Worm (Caenorhabditis elegans) whole organism, late embryonic: ENCODE results near the gene ZK596.2.

ENCODE experiments used
- C08G9.2 ChIP-seq: sonication (generic microtip); optimal IDR thresholded peaks from 2 replicates; lab custom pipeline; 2016; ENCODE audit warnings: mild to moderate bottlenecking, missing genetic modification characterization, moderate library complexity, missing compliant biosample characterization
- F13H6.1 ChIP-seq: sonication (generic microtip); optimal IDR thresholded peaks from 2 replicates; lab custom pipeline; 2016; ENCODE audit warnings: missing genetic modification characterization, missing compliant biosample characterization
- K02D7.2 ChIP-seq: sonication (generic microtip); optimal IDR thresholded peaks from 2 replicates; lab custom pipeline; 2017; ENCODE audit warnings: mild to moderate bottlenecking, missing genetic modification characterization, missing compliant biosample characterization
- K09A11.1 ChIP-seq: sonication (generic microtip); optimal IDR thresholded peaks from 2 replicates; lab custom pipeline; 2017; ENCODE audit warnings: antibody characterized with exemption, mild to moderate bottlenecking, missing genetic modification characterization, missing compliant biosample characterization; ENCODE audit not compliant: insufficient read depth
- ceh-14 ChIP-seq: sonication (generic microtip); optimal IDR thresholded peaks from 2 replicates; lab custom pipeline; 2016; ENCODE audit warnings: missing genotype, missing genetic modification characterization, missing compliant biosample characterization
- ceh-18 ChIP-seq: sonication (generic microtip); optimal IDR thresholded peaks from 2 replicates; lab custom pipeline; 2016; ENCODE audit warnings: missing genetic modification characterization, missing compliant biosample characterization
- ceh-19 ChIP-seq: fragments of 200-800 bp; sonication (Bioruptor generic); optimal IDR thresholded peaks from 2 replicates; lab custom pipeline; 2018; ENCODE audit warnings: mild to moderate bottlenecking, missing genetic modification characterization, missing compliant biosample characterization
- ceh-31 ChIP-seq: sonication (generic microtip); optimal IDR thresholded peaks from 2 replicates; lab custom pipeline; 2016; ENCODE audit warnings: missing genetic modification characterization, missing compliant biosample characterization
- ceh-34 ChIP-seq: sonication (generic microtip); optimal IDR thresholded peaks from 2 replicates; lab custom pipeline; 2016; ENCODE audit warnings: mild to moderate bottlenecking, missing genetic modification characterization, missing compliant biosample characterization
- ceh-48 ChIP-seq: sonication (generic microtip); optimal IDR thresholded peaks from 2 replicates; lab custom pipeline; 2016; ENCODE audit warnings: missing genetic modification characterization, inconsistent platforms, missing compliant biosample characterization
- ceh-6 ChIP-seq: fragments of 200-800 bp; sonication (Bioruptor generic); optimal IDR thresholded peaks from 2 replicates; lab custom pipeline; 2018; ENCODE audit warnings: mild to moderate bottlenecking, missing genetic modification characterization, missing compliant biosample characterization
- ceh-9 ChIP-seq: sonication (generic microtip); optimal IDR thresholded peaks from 2 replicates; lab custom pipeline; 2016; ENCODE audit warnings: mild to moderate bottlenecking, missing genetic modification characterization, inconsistent platforms, missing compliant biosample characterization
- dmd-4 ChIP-seq: sonication (generic microtip); optimal IDR thresholded peaks from 2 replicates; lab custom pipeline; 2016; ENCODE audit warnings: borderline replicate concordance, missing genetic modification characterization, missing compliant biosample characterization
- elt-2 ChIP-seq: sonication (generic microtip); optimal IDR thresholded peaks from 2 replicates; lab custom pipeline; 2016; ENCODE audit warnings: missing genetic modification reagents, missing genetic modification characterization, missing compliant biosample characterization
- ets-4 ChIP-seq: sonication (generic microtip); optimal IDR thresholded peaks from 2 replicates; lab custom pipeline; 2016; ENCODE audit warnings: missing genetic modification characterization, missing compliant biosample characterization
- fax-1 ChIP-seq: sonication (generic microtip); optimal IDR thresholded peaks from 2 replicates; lab custom pipeline; 2016; ENCODE audit warnings: missing genotype, missing genetic modification characterization, missing compliant biosample characterization
- fkh-10 ChIP-seq: fragments of 150-350 bp; optimal IDR thresholded peaks from 2 replicates; lab custom pipeline; 2014; ENCODE audit warnings: missing biosample characterization, missing genetic modification reagents, missing genetic modification characterization
- fkh-6 ChIP-seq: sonication (generic microtip); optimal IDR thresholded peaks from 2 replicates; lab custom pipeline; 2016; ENCODE audit warnings: missing genetic modification characterization, missing compliant biosample characterization
- gmeb-2 ChIP-seq: sonication (generic microtip); optimal IDR thresholded peaks from 2 replicates; lab custom pipeline; 2016; ENCODE audit warnings: missing genetic modification characterization, inconsistent platforms, missing compliant biosample characterization
- hlh-13 ChIP-seq: fragments of 200-800 bp; sonication (Bioruptor generic); optimal IDR thresholded peaks from 2 replicates; lab custom pipeline; 2018; ENCODE audit warnings: mild to moderate bottlenecking, missing genetic modification characterization, missing compliant biosample characterization
- hlh-30 ChIP-seq: sonication (generic microtip); optimal IDR thresholded peaks from 2 replicates; lab custom pipeline; 2017; ENCODE audit warnings: antibody characterized with exemption, missing genetic modification characterization, missing compliant biosample characterization; ENCODE audit not compliant: insufficient read depth
- hlh-6 ChIP-seq: sonication (generic microtip); optimal IDR thresholded peaks from 2 replicates; lab custom pipeline; 2016; ENCODE audit warnings: missing genotype, missing genetic modification characterization, missing compliant biosample characterization
- hlh-8 ChIP-seq: sonication (generic microtip); optimal IDR thresholded peaks from 2 replicates; lab custom pipeline; 2016; ENCODE audit warnings: missing genotype, missing genetic modification characterization, missing compliant biosample characterization
- lim-6 ChIP-seq: sonication (generic microtip); optimal IDR thresholded peaks from 2 replicates; lab custom pipeline; 2016; ENCODE audit warnings: missing genetic modification characterization, missing compliant biosample characterization
- mec-3 ChIP-seq: sonication (generic microtip); optimal IDR thresholded peaks from 2 replicates; lab custom pipeline; 2016; ENCODE audit warnings: borderline replicate concordance, missing genetic modification characterization, missing compliant biosample characterization
- nfya-1 ChIP-seq: sonication (generic microtip); optimal IDR thresholded peaks from 2 replicates; lab custom pipeline; 2017; ENCODE audit warnings: missing genetic modification characterization, mild to moderate bottlenecking, missing compliant biosample characterization, antibody characterized with exemption, moderate library complexity
- nhr-232 ChIP-seq: sonication (generic microtip); optimal IDR thresholded peaks from 2 replicates; lab custom pipeline; 2016; ENCODE audit warnings: missing genetic modification characterization, missing compliant biosample characterization
- pat-9 ChIP-seq: fragments of 200-800 bp; sonication (Bioruptor generic); optimal IDR thresholded peaks from 2 replicates; lab custom pipeline; 2018; ENCODE audit warnings: mild to moderate bottlenecking, missing genetic modification characterization, moderate library complexity, missing compliant biosample characterization
- pax-1 ChIP-seq: fragments of 150-350 bp; optimal IDR thresholded peaks from 2 replicates; lab custom pipeline; 2014; ENCODE audit warnings: missing biosample characterization, missing genetic modification characterization
- pha-2 ChIP-seq: sonication (generic microtip); optimal IDR thresholded peaks from 2 replicates; lab custom pipeline; 2017; ENCODE audit warnings: mild to moderate bottlenecking, missing genetic modification characterization, missing compliant biosample characterization
- pros-1 ChIP-seq: fragments of 150-350 bp; optimal IDR thresholded peaks from 2 replicates; lab custom pipeline; 2014; ENCODE audit warnings: missing biosample characterization, missing genetic modification reagents, missing genetic modification characterization
- ref-2 ChIP-seq: sonication (generic microtip); optimal IDR thresholded peaks from 2 replicates; lab custom pipeline; 2016; ENCODE audit warnings: missing genetic modification characterization, missing compliant biosample characterization
- rnt-1 ChIP-seq: sonication (generic microtip); optimal IDR thresholded peaks from 2 replicates; lab custom pipeline; 2016; ENCODE audit warnings: missing genetic modification characterization, missing compliant biosample characterization
- sdc-2 ChIP-seq: sonication (generic microtip); optimal IDR thresholded peaks from 2 replicates; lab custom pipeline; 2016; ENCODE audit warnings: missing genotype, missing genetic modification characterization, missing compliant biosample characterization
- sox-2 ChIP-seq: fragments of 200-800 bp; sonication (Bioruptor generic); IDR thresholded peaks from 2 replicates; pipeline ENCODE4 v1.3.6; 2022; ENCODE audit warnings: missing genetic modification reagents, missing genetic modification characterization, missing compliant biosample characterization
- sox-4 ChIP-seq: sonication (generic microtip); optimal IDR thresholded peaks from 2 replicates; lab custom pipeline; 2017; ENCODE audit warnings: mild to moderate bottlenecking, missing genetic modification characterization, inconsistent platforms, missing compliant biosample characterization
- tbx-2 ChIP-seq: sonication (generic microtip); optimal IDR thresholded peaks from 2 replicates; lab custom pipeline; 2016; ENCODE audit warnings: missing genetic modification characterization, missing compliant biosample characterization
- unc-42 ChIP-seq: sonication (generic microtip); optimal IDR thresholded peaks from 2 replicates; lab custom pipeline; 2016; ENCODE audit warnings: missing genotype, missing genetic modification characterization, missing compliant biosample characterization
- unc-55 ChIP-seq: sonication (generic microtip); optimal IDR thresholded peaks from 2 replicates; lab custom pipeline; 2017; ENCODE audit warnings: missing biosample characterization, missing genetic modification reagents, missing genetic modification characterization
- unc-86 ChIP-seq: sonication (generic microtip); optimal IDR thresholded peaks from 2 replicates; lab custom pipeline; 2016; ENCODE audit warnings: missing genetic modification characterization, missing compliant biosample characterization

The ZK596.2 gene

DNA sequence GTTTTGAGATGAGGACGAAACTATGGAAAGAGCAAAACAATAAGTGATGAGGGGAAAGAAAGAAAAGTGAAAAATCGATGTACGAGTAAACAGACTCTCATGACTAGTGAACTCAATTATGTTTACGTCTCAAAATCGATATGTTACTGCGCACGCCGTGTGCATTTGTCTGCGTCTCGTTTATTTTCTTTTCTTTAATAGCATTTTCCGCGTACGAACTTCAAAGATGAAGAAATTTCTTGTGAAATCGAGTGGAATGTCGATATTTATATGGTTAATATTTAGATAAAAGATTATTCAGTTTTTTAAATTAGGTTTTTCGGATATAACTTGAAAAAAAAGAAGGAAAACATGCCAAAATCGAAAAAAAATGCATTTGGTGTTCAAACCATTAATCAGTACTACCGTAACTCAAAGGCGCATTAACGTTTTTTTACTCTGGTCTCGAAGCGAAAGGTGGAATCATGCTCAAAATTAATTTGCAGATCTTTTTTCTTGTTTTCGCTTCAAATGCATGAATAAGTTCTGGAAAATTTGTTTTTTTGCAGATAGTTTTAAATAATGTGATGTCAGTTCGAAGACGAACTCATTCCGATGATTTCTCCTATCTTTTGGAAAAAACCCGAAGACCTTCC, 27.9 kb upstream of the ZK596.2 start, which contains the start of gene fic-1:
TSS of gene fic-1 (plus strand) at position 549 of the 635 bp plus-strand sequence.
- no peak for TF ChIP-seq sox-2 (GFP tag; lab: Robert Waterston, UW)
- no peak for TF ChIP-seq ets-4
- TF ChIP-seq ceh-14 (tag; lab: Kevin White, UChicago): no peak
- no peak for TF ChIP-seq ceh-34 (tag; lab: Kevin White, UChicago)
- no peak for TF ChIP-seq sdc-2 (tag; lab: Kevin White, UChicago)
- no peak for TF ChIP-seq ceh-6 (GFP tag; lab: Kevin White, UChicago)
- TF ChIP-seq ceh-48: peak; percentile 98
- TF ChIP-seq pha-2 (tag; lab: Kevin White, UChicago): no peak
- TF ChIP-seq ceh-31 (tag; lab: Kevin White, UChicago): peak; percentile 78
- no peak for TF ChIP-seq hlh-8
- TF ChIP-seq unc-86 (tag; lab: Kevin White, UChicago): no peak
- TF ChIP-seq nfya-1 (tag; lab: Kevin White, UChicago): peak; percentile 52
- TF ChIP-seq F13H6.1 (tag; lab: Kevin White, UChicago): no peak
- no peak for TF ChIP-seq ceh-18 (tag; lab: Kevin White, UChicago)
- TF ChIP-seq unc-42 (tag; lab: Kevin White, UChicago): peak; percentile 99
- TF ChIP-seq ref-2 (tag; lab: Kevin White, UChicago): no peak
- peak; percentile 18 for TF ChIP-seq tbx-2 (tag; lab: Kevin White, UChicago)
- TF ChIP-seq lim-6 (tag; lab: Kevin White, UChicago): no peak
- peak; percentile 13 for TF ChIP-seq unc-55 (GFP tag; lab: Kevin White, UChicago)
- no peak for TF ChIP-seq ceh-19 (GFP tag; lab: Kevin White, UChicago)
- TF ChIP-seq hlh-30 (tag; lab: Kevin White, UChicago): peak; percentile 56
- TF ChIP-seq pat-9 (tag; lab: Kevin White, UChicago): no peak
- TF ChIP-seq K02D7.2 (tag; lab: Kevin White, UChicago): no peak

ce11 chrIV:10935853-10936491, 26.9 kb upstream of the ZK596.2 start, which contains the start of gene lgg-2:
lgg-2 (minus strand) TSS chrIV:10935903.
- TF ChIP-seq elt-2 (tag; lab: Kevin White, UChicago) (peak; percentile 37), pha-2 (tag; lab: Kevin White, UChicago) (no peak), fkh-6 (no peak), hlh-8 (no peak), tbx-2 (tag; lab: Kevin White, UChicago) (peak; percentile 84), ceh-31 (tag; lab: Kevin White, UChicago) (peak; percentile 73), mec-3 (tag; lab: Kevin White, UChicago) (no peak), lim-6 (tag; lab: Kevin White, UChicago) (no peak), sox-4 (tag; lab: Kevin White, UChicago) (no peak), C08G9.2 (peak; percentile 34), fkh-10 (GFP tag; lab: Kevin White, UChicago) (no peak), unc-42 (tag; lab: Kevin White, UChicago) (peak; percentile 61), pax-1 (tag; lab: Kevin White, UChicago) (peak; percentile 29), K09A11.1 (no peak), nhr-232 (tag; lab: Kevin White, UChicago) (no peak), F13H6.1 (tag; lab: Kevin White, UChicago) (peak; percentile 26), dmd-4 (tag; lab: Kevin White, UChicago) (peak; percentile 46), unc-55 (GFP tag; lab: Kevin White, UChicago) (peak; percentile 69), fax-1 (tag; lab: Kevin White, UChicago) (peak; percentile 45), ceh-18 (tag; lab: Kevin White, UChicago) (peak; percentile 90), ref-2 (tag; lab: Kevin White, UChicago) (peak; percentile 61), hlh-30 (tag; lab: Kevin White, UChicago) (peak; percentile 100), gmeb-2 (tag; lab: Kevin White, UChicago) (no peak), ceh-34 (tag; lab: Kevin White, UChicago) (peak; percentile 85), ets-4 (peak; percentile 29), nfya-1 (tag; lab: Kevin White, UChicago) (peak; percentile 88), ceh-14 (tag; lab: Kevin White, UChicago) (peak; percentile 7), pros-1 (tag; lab: Kevin White, UChicago) (peak; percentile 93), rnt-1 (tag; lab: Kevin White, UChicago) (peak; percentile 75), ceh-9 (tag; lab: Kevin White, UChicago) (no peak), hlh-13 (GFP tag; lab: Kevin White, UChicago) (no peak), hlh-6 (no peak)
